Fruit fly (Drosophila melanogaster) whole organism, embryonic: ENCODE data around the gene tral.

Experiments used
- Aef1 ChIP-seq: fragments of 200-800 bp; sonication (Bioruptor generic); IDR thresholded peaks from 3 replicates; pipeline ENCODE4 v1.3.6; 2022; ENCODE audit warnings: missing biosample characterization, missing genetic modification characterization
- CG11085 ChIP-seq: fragments of 200-800 bp; sonication (Bioruptor generic); IDR thresholded peaks from 2 replicates; pipeline ENCODE4 v1.3.6; 2022; ENCODE audit warnings: missing biosample characterization, missing genetic modification characterization
- CG12659 ChIP-seq: fragments of 200-800 bp; sonication (Bioruptor generic); optimal IDR thresholded peaks from 3 replicates; lab custom pipeline; 2017; ENCODE audit warnings: mild to moderate bottlenecking, missing biosample characterization, missing genetic modification reagents, missing genetic modification characterization
- CG12769 ChIP-seq: fragments of 200-800 bp; sonication (Bioruptor generic); optimal IDR thresholded peaks from 2 replicates; lab custom pipeline; 2019; ENCODE audit warnings: missing biosample characterization, mild to moderate bottlenecking, missing genetic modification characterization, moderate library complexity
- CG14965 ChIP-seq: fragments of 200-800 bp; sonication (Bioruptor generic); optimal IDR thresholded peaks from 2 replicates; lab custom pipeline; 2016; ENCODE audit warnings: missing biosample characterization, missing genetic modification characterization, borderline replicate concordance
- CG17361 ChIP-seq: fragments of 200-800 bp; sonication (Bioruptor generic); IDR thresholded peaks from 3 replicates; pipeline ENCODE4 v1.3.6; 2022; ENCODE audit warnings: missing biosample characterization, missing genetic modification characterization
- CG17385 ChIP-seq: fragments of 200-800 bp; sonication (Bioruptor generic); optimal IDR thresholded peaks from 3 replicates; lab custom pipeline; 2018; ENCODE audit warnings: missing biosample characterization, mild to moderate bottlenecking, missing genetic modification characterization
- CG18011 ChIP-seq: fragments of 200-800 bp; sonication (Bioruptor generic); optimal IDR thresholded peaks from 2 replicates; lab custom pipeline; 2017; ENCODE audit warnings: missing biosample characterization, missing genetic modification characterization, mild to moderate bottlenecking, moderate library complexity, missing genotype
- CG2199 ChIP-seq: fragments of 200-800 bp; sonication (Bioruptor generic); IDR thresholded peaks from 3 replicates; pipeline ENCODE4 v1.3.6; 2022; ENCODE audit warnings: missing biosample characterization, missing genetic modification characterization
- CG2678 ChIP-seq: fragments of 200-800 bp; sonication (Bioruptor generic); optimal IDR thresholded peaks from 3 replicates; lab custom pipeline; 2019; ENCODE audit warnings: missing biosample characterization, mild to moderate bottlenecking, missing genetic modification characterization, moderate library complexity
- CG2875 ChIP-seq: fragments of 200-800 bp; sonication (Bioruptor generic); optimal IDR thresholded peaks from 2 replicates; lab custom pipeline; 2017; ENCODE audit warnings: missing biosample characterization, mild to moderate bottlenecking, missing genetic modification characterization, missing genetic modification reagents
- CG3995 ChIP-seq: fragments of 200-800 bp; sonication (Bioruptor generic); optimal IDR thresholded peaks from 3 replicates; lab custom pipeline; 2016; ENCODE audit warnings: missing biosample characterization, missing genetic modification characterization
- CG4282 ChIP-seq: fragments of 200-800 bp; sonication (Bioruptor generic); optimal IDR thresholded peaks from 2 replicates; lab custom pipeline; 2016; ENCODE audit warnings: missing biosample characterization, missing genetic modification characterization
- CG4730 ChIP-seq: fragments of 200-800 bp; sonication (Bioruptor generic); IDR thresholded peaks from 2 replicates; pipeline ENCODE4 v1.3.6; 2022; ENCODE audit warnings: missing biosample characterization, missing genetic modification characterization
- CG8765 ChIP-seq: fragments of 200-800 bp; sonication (Bioruptor generic); IDR thresholded peaks from 2 replicates; pipeline ENCODE4 v1.3.6; 2022; ENCODE audit warnings: missing biosample characterization, missing genetic modification characterization
- CG9797 ChIP-seq: fragments of 200-800 bp; sonication (Bioruptor generic); optimal IDR thresholded peaks from 3 replicates; lab custom pipeline; 2018; ENCODE audit warnings: missing biosample characterization, mild to moderate bottlenecking, missing genetic modification characterization
- Chrac-16 ChIP-seq: fragments of 200-800 bp; sonication (Bioruptor generic); optimal IDR thresholded peaks from 3 replicates; lab custom pipeline; 2016; ENCODE audit warnings: missing biosample characterization, missing genetic modification characterization
- CoRest ChIP-seq: fragments of 200-800 bp; sonication (Bioruptor generic); optimal IDR thresholded peaks from 3 replicates; lab custom pipeline; 2018; ENCODE audit warnings: missing biosample characterization, mild to moderate bottlenecking, missing genetic modification characterization, moderate library complexity
- CrebB ChIP-seq: fragments of 200-800 bp; sonication (Bioruptor generic); optimal IDR thresholded peaks from 3 replicates; lab custom pipeline; 2018; ENCODE audit warnings: missing biosample characterization, mild to moderate bottlenecking, missing genetic modification characterization
- Dbx ChIP-seq: fragments of 200-800 bp; sonication (Bioruptor generic); IDR thresholded peaks from 3 replicates; pipeline ENCODE4 v1.3.6; 2022; ENCODE audit warnings: missing biosample characterization, missing genetic modification characterization
- Dll ChIP-seq: fragments of 200-800 bp; sonication (Bioruptor generic); IDR thresholded peaks from 4 replicates; pipeline ENCODE4 v1.3.6; 2022; ENCODE audit warnings: missing biosample characterization, missing genetic modification characterization; ENCODE audit not compliant: partially characterized antibody
- E2f2 ChIP-seq: fragments of 200-800 bp; sonication (Bioruptor generic); IDR thresholded peaks from 2 replicates; pipeline ENCODE4 v1.3.6; 2022; ENCODE audit warnings: missing biosample characterization, missing genetic modification characterization
- HHEX ChIP-seq: fragments of 200-800 bp; sonication (Bioruptor generic); optimal IDR thresholded peaks from 3 replicates; lab custom pipeline; 2017; ENCODE audit warnings: missing biosample characterization, mild to moderate bottlenecking, missing genetic modification characterization, missing genetic modification reagents
- Hr78 ChIP-seq, 2 experiments: fragments of 200-800 bp in 1 of 2; fragments of >200 bp in 1 of 2; sonication (Bioruptor generic) in 1 of 2; optimal IDR thresholded peaks; 2 replicates each; lab custom pipeline; 2017 to 2019; ENCODE audit warnings: missing biosample characterization in 2 of 2, missing genetic modification characterization in 2 of 2, mild to moderate bottlenecking in 1 of 2, moderate library complexity in 1 of 2
- Max ChIP-seq: fragments of 200-800 bp; sonication (Bioruptor generic); optimal IDR thresholded peaks from 2 replicates; lab custom pipeline; 2016; ENCODE audit warnings: missing biosample characterization, mild to moderate bottlenecking, missing genetic modification characterization
- NC2α ChIP-seq: fragments of 200-800 bp; sonication (Bioruptor generic); optimal IDR thresholded peaks from 2 replicates; lab custom pipeline; 2016; ENCODE audit warnings: missing biosample characterization, missing genetic modification characterization
- Oaz ChIP-seq: fragments of 200-800 bp; sonication (Bioruptor generic); IDR thresholded peaks from 2 replicates; pipeline ENCODE4 v1.3.6; 2022; ENCODE audit warnings: missing biosample characterization, missing genetic modification characterization
- Trl ChIP-seq, 3 experiments: fragments of >200 bp in 2 of 3; fragments of 200-800 bp in 1 of 3; sonication (Bioruptor generic) in 1 of 3; optimal IDR thresholded peaks; 2 replicates in 1 of 3; 3 replicates in 2 of 3; lab custom pipeline; 2016 to 2017; ENCODE audit warnings: missing biosample characterization in 1 of 3, missing genetic modification characterization in 1 of 3
- Xbp1 ChIP-seq: fragments of 200-800 bp; sonication (Bioruptor generic); optimal IDR thresholded peaks from 3 replicates; lab custom pipeline; 2016; ENCODE audit warnings: missing biosample characterization, mild to moderate bottlenecking, missing genetic modification characterization
- cas ChIP-seq: fragments of 200-800 bp; sonication (Bioruptor generic); IDR thresholded peaks from 2 replicates; pipeline ENCODE4 v1.3.6; 2022; ENCODE audit warnings: missing biosample characterization, missing genetic modification characterization
- crc ChIP-seq: fragments of 200-800 bp; sonication (Bioruptor generic); optimal IDR thresholded peaks from 2 replicates; lab custom pipeline; 2016; ENCODE audit warnings: missing biosample characterization, missing genetic modification characterization
- croc ChIP-seq: fragments of 200-800 bp; sonication (Bioruptor generic); conservative IDR thresholded peaks from 3 replicates; pipeline ENCODE4 v1.3.6; 2022; ENCODE audit warnings: missing biosample characterization, missing genetic modification characterization
- dm ChIP-seq: fragments of 200-800 bp; sonication (Bioruptor generic); optimal IDR thresholded peaks from 3 replicates; lab custom pipeline; 2016; ENCODE audit warnings: missing biosample characterization, missing genetic modification characterization
- dmrt99B ChIP-seq: fragments of 200-800 bp; sonication (Bioruptor generic); optimal IDR thresholded peaks from 2 replicates; lab custom pipeline; 2018; ENCODE audit warnings: missing biosample characterization, mild to moderate bottlenecking, missing genetic modification characterization, moderate library complexity
- emc ChIP-seq: fragments of 200-800 bp; sonication (Bioruptor generic); optimal IDR thresholded peaks from 2 replicates; lab custom pipeline; 2016; ENCODE audit warnings: missing biosample characterization, missing genetic modification characterization
- eve ChIP-seq, 2 experiments: fragments of >200 bp; optimal IDR thresholded peaks; 2 replicates each; lab custom pipeline; 2017; ENCODE audit warnings: missing biosample characterization in 2 of 2, missing genetic modification characterization in 2 of 2
- eyg ChIP-seq: fragments of 200-800 bp; sonication (Bioruptor generic); optimal IDR thresholded peaks from 3 replicates; lab custom pipeline; 2016; ENCODE audit warnings: missing biosample characterization, missing genetic modification characterization
- insv ChIP-seq, 2 experiments: fragments of 200-800 bp; sonication (Bioruptor generic); optimal IDR thresholded peaks; 3 replicates each; lab custom pipeline; 2016 to 2018; ENCODE audit warnings: missing biosample characterization in 2 of 2, missing genetic modification characterization in 2 of 2
- kah ChIP-seq: fragments of 200-800 bp; sonication (Bioruptor generic); optimal IDR thresholded peaks from 2 replicates; lab custom pipeline; 2018; ENCODE audit warnings: missing biosample characterization, mild to moderate bottlenecking, missing genetic modification characterization
- luna ChIP-seq: fragments of 200-800 bp; sonication (Bioruptor generic); optimal IDR thresholded peaks from 2 replicates; lab custom pipeline; 2016; ENCODE audit warnings: missing biosample characterization, missing genetic modification characterization
- pb ChIP-seq: fragments of 200-800 bp; sonication (Bioruptor generic); optimal IDR thresholded peaks from 3 replicates; lab custom pipeline; 2016; ENCODE audit warnings: missing biosample characterization, missing genetic modification characterization
- phol ChIP-seq: fragments of 200-800 bp; sonication (Bioruptor generic); optimal IDR thresholded peaks from 3 replicates; lab custom pipeline; 2018; ENCODE audit warnings: missing biosample characterization, mild to moderate bottlenecking, missing genetic modification characterization, moderate library complexity
- repo ChIP-seq: fragments of 200-800 bp; sonication (Bioruptor generic); optimal IDR thresholded peaks from 2 replicates; lab custom pipeline; 2016; ENCODE audit warnings: missing biosample characterization, missing genetic modification characterization
- rib ChIP-seq: fragments of 200-800 bp; sonication (Bioruptor generic); IDR thresholded peaks from 2 replicates; pipeline ENCODE4 v1.3.6; 2022; ENCODE audit warnings: missing biosample characterization, missing genetic modification characterization
- shn ChIP-seq: fragments of 200-800 bp; sonication (Bioruptor generic); optimal IDR thresholded peaks from 3 replicates; lab custom pipeline; 2016; ENCODE audit warnings: missing biosample characterization, missing genetic modification characterization
- slbo ChIP-seq: fragments of 200-800 bp; sonication (Bioruptor generic); IDR thresholded peaks from 2 replicates; pipeline ENCODE4 v1.3.6; 2022; ENCODE audit warnings: missing biosample characterization, missing genetic modification characterization
- tll ChIP-seq, 2 experiments: fragments of 200-800 bp in 1 of 2; fragments of >200 bp in 1 of 2; sonication (Bioruptor generic) in 1 of 2; optimal IDR thresholded peaks; 2 replicates each; lab custom pipeline; 2017 to 2019; ENCODE audit warnings: missing biosample characterization in 2 of 2, missing genetic modification characterization in 2 of 2, mild to moderate bottlenecking in 1 of 2, moderate library complexity in 1 of 2
- tx ChIP-seq: fragments of 200-800 bp; sonication (Bioruptor generic); optimal IDR thresholded peaks from 2 replicates; lab custom pipeline; 2016; ENCODE audit warnings: missing biosample characterization, missing genetic modification characterization
- unc-4 ChIP-seq: fragments of 200-800 bp; sonication (Bioruptor generic); IDR thresholded peaks from 2 replicates; pipeline ENCODE4 v1.3.6; 2022; ENCODE audit warnings: missing biosample characterization, missing genetic modification characterization; ENCODE audit not compliant: partially characterized antibody

The tral gene

dm6 chr3L:12529431-12530007, 14.7 kb downstream of the tral start (continued):
- TF ChIP-seq CoRest (tag; lab: Kevin White, UChicago) (peak; percentile 34), CG11085 (GFP tag; lab: Robert Waterston, UW) (no peak), cas (GFP tag; lab: Robert Waterston, UW) (no peak), CG2678 (tag; lab: Kevin White, UChicago) (peak; percentile 58), CG9797 (no peak), CG2875 (GFP tag; lab: Kevin White, UChicago) (peak; percentile 42), eyg (peak; percentile 12), CG17361 (GFP tag; lab: Robert Waterston, UW) (peak; percentile 10; the same call in 2 of the 3 replicates), Chrac-16 (peak; percentile 13), Trl (optimal IDR thresholded peaks at IDR 0.05; lab: Kevin White, UChicago) (no peak), Trl (GFP tag; optimal IDR thresholded peaks at IDR 0.05; lab: Kevin White, UChicago) (no peak), croc (GFP tag; lab: Robert Waterston, UW) (no peak; the same call in 2 of the 3 replicates), Dbx (GFP tag; lab: Robert Waterston, UW) (no peak), tll (GFP tag; optimal IDR thresholded peaks at IDR 0.05; lab: Kevin White, UChicago) (no peak), CG4730 (GFP tag; lab: Robert Waterston, UW) (peak; percentile 6; the same call in 1 of the 2 replicates), unc-4 (no peak), Dll (GFP tag; lab: Robert Waterston, UW) (no peak), HHEX (GFP tag; lab: Kevin White, UChicago) (peak; percentile 10), kah (GFP tag; lab: Kevin White, UChicago) (no peak), CG8765 (GFP tag; lab: Robert Waterston, UW) (no peak; the same call in 1 of the 2 replicates), phol (tag; lab: Kevin White, UChicago) (peak; percentile 45), pb (GFP tag; lab: Kevin White, UChicago) (no peak), CG12659 (GFP tag; lab: Kevin White, UChicago) (peak; percentile 21), CG17385 (peak; percentile 52), eve (GFP tag; optimal IDR thresholded peaks at IDR 0.05; lab: Kevin White, UChicago) (no peak), rib (GFP tag; lab: Robert Waterston, UW) (no peak), insv (GFP tag; optimal IDR thresholded peaks at IDR 0.05; lab: Kevin White, UChicago) (no peak), CG3995 (no peak), CG18011 (GFP tag; lab: Kevin White, UChicago) (peak; percentile 38), CG4282 (no peak), crc (GFP tag; lab: Kevin White, UChicago) (no peak), Max (no peak), Oaz (0 out of 2 replicates have a peak, but pooled peaks have one; percentile 13), tx (GFP tag; lab: Kevin White, UChicago) (no peak), Hr78 (GFP tag; optimal IDR thresholded peaks at IDR 0.05; lab: Kevin White, UChicago) (peak in 1 of 2 experiments; percentile 53), luna (GFP tag; lab: Kevin White, UChicago) (no peak), dmrt99B (tag; lab: Kevin White, UChicago) (peak; percentile 67), E2f2 (GFP tag; lab: Robert Waterston, UW) (no peak), slbo (GFP tag; lab: Robert Waterston, UW) (peak; percentile 47), shn (GFP tag; lab: Kevin White, UChicago) (peak; percentile 54), CG14965 (GFP tag; lab: Kevin White, UChicago) (no peak), Aef1 (GFP tag; lab: Robert Waterston, UW) (0 out of 3 replicates have a peak, but pooled peaks have one; percentile 34), repo (GFP tag; lab: Kevin White, UChicago) (no peak), CrebB (no peak), Xbp1 (GFP tag; lab: Kevin White, UChicago) (peak; percentile 54), CG2199 (GFP tag; lab: Robert Waterston, UW) (no peak), dm (GFP tag; lab: Kevin White, UChicago) (no peak), NC2α (GFP tag; lab: Kevin White, UChicago) (no peak), CG12769 (tag; lab: Kevin White, UChicago) (no peak), emc (GFP tag; lab: Kevin White, UChicago) (no peak)
